Worm (Caenorhabditis elegans) whole organism, L1 larva: ENCODE measurements around the gene T27A8.7.

Experiments
- C04F5.9 ChIP-seq: sonication (generic microtip); optimal IDR thresholded peaks from 2 replicates; lab custom pipeline; 2016; ENCODE audit warnings: missing genetic modification characterization, missing compliant biosample characterization
- C16A3.4 ChIP-seq: fragments of 150-350 bp; optimal IDR thresholded peaks from 2 replicates; lab custom pipeline; 2014; ENCODE audit warnings: missing biosample characterization, missing genetic modification characterization
- F16B12.6 ChIP-seq: fragments of 150-350 bp; optimal IDR thresholded peaks from 2 replicates; lab custom pipeline; 2014; ENCODE audit warnings: missing biosample characterization, missing genetic modification characterization
- Y116A8C.19 ChIP-seq: sonication (generic microtip); optimal IDR thresholded peaks from 2 replicates; lab custom pipeline; 2016; ENCODE audit warnings: missing compliant biosample characterization, missing genetic modification characterization, borderline replicate concordance
- alr-1 ChIP-seq: fragments of 200-800 bp; sonication (Bioruptor generic); optimal IDR thresholded peaks from 2 replicates; lab custom pipeline; 2018; ENCODE audit warnings: borderline replicate concordance, mild to moderate bottlenecking, missing genetic modification characterization, missing compliant biosample characterization
- aly-2 ChIP-seq: fragments of 150-350 bp; optimal IDR thresholded peaks from 2 replicates; lab custom pipeline; 2014; ENCODE audit warnings: missing biosample characterization, missing genetic modification characterization
- blmp-1 ChIP-seq: fragments of 150-350 bp; optimal IDR thresholded peaks from 2 replicates; lab custom pipeline; 2014; ENCODE audit warnings: missing biosample characterization, missing genetic modification characterization
- ceh-88 ChIP-seq: fragments of 200-800 bp; sonication (Bioruptor generic); IDR thresholded peaks from 2 replicates; pipeline ENCODE4 v1.3.6; 2022; ENCODE audit warnings: missing genetic modification characterization, missing compliant biosample characterization
- ces-1 ChIP-seq: fragments of 150-350 bp; optimal IDR thresholded peaks from 2 replicates; lab custom pipeline; 2014; ENCODE audit warnings: missing biosample characterization, missing genetic modification reagents, missing genetic modification characterization
- dsc-1 ChIP-seq: sonication (generic microtip); optimal IDR thresholded peaks from 2 replicates; lab custom pipeline; 2016; ENCODE audit warnings: mild to moderate bottlenecking, missing genetic modification characterization, missing compliant biosample characterization
- egl-13 ChIP-seq: sonication (generic microtip); optimal IDR thresholded peaks from 2 replicates; lab custom pipeline; 2016; ENCODE audit warnings: missing genotype, missing genetic modification reagents, missing genetic modification characterization, missing compliant biosample characterization
- elt-2 ChIP-seq: sonication (generic microtip); optimal IDR thresholded peaks from 2 replicates; lab custom pipeline; 2016; ENCODE audit warnings: missing genetic modification characterization, mild to moderate bottlenecking, inconsistent platforms, missing compliant biosample characterization, missing genetic modification reagents
- ets-5 ChIP-seq: fragments of 200-800 bp; sonication (Bioruptor generic); IDR thresholded peaks from 2 replicates; pipeline ENCODE4 v1.3.6; 2022; ENCODE audit warnings: missing genetic modification characterization, missing compliant biosample characterization
- fkh-4 ChIP-seq: sonication (generic microtip); optimal IDR thresholded peaks from 2 replicates; lab custom pipeline; 2016; ENCODE audit warnings: missing compliant biosample characterization, missing genetic modification characterization, borderline replicate concordance
- grh-1 ChIP-seq: fragments of 200-800 bp; sonication (Bioruptor generic); IDR thresholded peaks from 2 replicates; pipeline ENCODE4 v1.3.6; 2022; ENCODE audit warnings: missing genetic modification reagents, missing genetic modification characterization, missing compliant biosample characterization
- irx-1 ChIP-seq: sonication (generic microtip); optimal IDR thresholded peaks from 2 replicates; lab custom pipeline; 2016; ENCODE audit warnings: missing genetic modification characterization, missing compliant biosample characterization
- jun-1 ChIP-seq: fragments of 150-350 bp; optimal IDR thresholded peaks from 2 replicates; lab custom pipeline; 2014; ENCODE audit warnings: missing biosample characterization, missing genetic modification reagents, missing genetic modification characterization
- lin-14 ChIP-seq: fragments of 200-800 bp; sonication (Bioruptor generic); optimal IDR thresholded peaks from 2 replicates; lab custom pipeline; 2018; ENCODE audit warnings: mild to moderate bottlenecking, missing genetic modification characterization, moderate library complexity, missing compliant biosample characterization
- lin-35 ChIP-seq, 2 experiments: fragments of 150-350 bp; optimal IDR thresholded peaks; 2 replicates each; lab custom pipeline; 2014; ENCODE audit warnings: missing biosample characterization in 2 of 2, missing genetic modification characterization in 2 of 2, missing genetic modification reagents in 2 of 2
- lsy-2 ChIP-seq, 2 experiments: fragments of 150-350 bp; optimal IDR thresholded peaks; 2 replicates each; lab custom pipeline; 2014; ENCODE audit warnings: missing biosample characterization in 2 of 2, missing genetic modification characterization in 2 of 2
- mef-2 ChIP-seq: fragments of 150-350 bp; optimal IDR thresholded peaks from 2 replicates; lab custom pipeline; 2014; ENCODE audit warnings: missing biosample characterization, missing genetic modification characterization
- mep-1 ChIP-seq: fragments of 150-350 bp; optimal IDR thresholded peaks from 2 replicates; lab custom pipeline; 2014; ENCODE audit warnings: missing biosample characterization, missing genetic modification characterization
- nhr-19 ChIP-seq: fragments of 200-800 bp; sonication (Bioruptor generic); conservative IDR thresholded peaks from 2 replicates; pipeline ENCODE4 v1.3.6; 2022; ENCODE audit warnings: missing genetic modification characterization, missing compliant biosample characterization
- nhr-20 ChIP-seq: sonication (generic microtip); optimal IDR thresholded peaks from 2 replicates; lab custom pipeline; 2016; ENCODE audit warnings: mild to moderate bottlenecking, missing genetic modification characterization, missing compliant biosample characterization
- nhr-28 ChIP-seq: fragments of 150-350 bp; optimal IDR thresholded peaks from 2 replicates; lab custom pipeline; 2014; ENCODE audit warnings: missing biosample characterization, missing genetic modification characterization
- nhr-47 ChIP-seq: sonication (generic microtip); optimal IDR thresholded peaks from 2 replicates; lab custom pipeline; 2016; ENCODE audit warnings: mild to moderate bottlenecking, missing genetic modification characterization, moderate library complexity, missing compliant biosample characterization
- nhr-71 ChIP-seq: sonication (generic microtip); optimal IDR thresholded peaks from 2 replicates; lab custom pipeline; 2016; ENCODE audit warnings: mild to moderate bottlenecking, missing genetic modification characterization, moderate library complexity, missing compliant biosample characterization
- nhr-77 ChIP-seq: fragments of 150-350 bp; optimal IDR thresholded peaks from 2 replicates; lab custom pipeline; 2014; ENCODE audit warnings: missing biosample characterization, missing genetic modification characterization
- nhr-84 ChIP-seq: sonication (generic microtip); optimal IDR thresholded peaks from 2 replicates; lab custom pipeline; 2017; ENCODE audit warnings: missing biosample characterization, missing genetic modification characterization
- nhr-85 ChIP-seq: sonication (generic microtip); peaks from one replicate; lab custom pipeline; 2016; ENCODE audit warnings: missing genetic modification characterization, inconsistent platforms, missing compliant biosample characterization
- pqm-1 ChIP-seq: sonication (generic microtip); optimal IDR thresholded peaks from 3 replicates; lab custom pipeline; 2017; ENCODE audit warnings: missing biosample characterization, missing genetic modification characterization
- rnt-1 ChIP-seq: sonication (generic microtip); optimal IDR thresholded peaks from 2 replicates; lab custom pipeline; 2016; ENCODE audit warnings: mild to moderate bottlenecking, missing genetic modification characterization, moderate library complexity, missing compliant biosample characterization
- snu-23 ChIP-seq: sonication (generic microtip); optimal IDR thresholded peaks from 2 replicates; lab custom pipeline; 2016; ENCODE audit warnings: missing genetic modification characterization, missing compliant biosample characterization
- sptf-1 ChIP-seq: fragments of 150-350 bp; optimal IDR thresholded peaks from 2 replicates; lab custom pipeline; 2014; ENCODE audit warnings: missing biosample characterization, missing genetic modification characterization
- tbx-2 ChIP-seq: sonication (generic microtip); optimal IDR thresholded peaks from 2 replicates; lab custom pipeline; 2016; ENCODE audit warnings: missing genetic modification characterization, missing compliant biosample characterization
- tlp-1 ChIP-seq: fragments of 150-350 bp; optimal IDR thresholded peaks from 2 replicates; lab custom pipeline; 2014; ENCODE audit warnings: missing biosample characterization, missing genetic modification characterization
- unc-30 ChIP-seq: sonication (generic microtip); optimal IDR thresholded peaks from 2 replicates; lab custom pipeline; 2017; ENCODE audit warnings: missing biosample characterization, missing genetic modification characterization
- vab-15 ChIP-seq: sonication (generic microtip); optimal IDR thresholded peaks from 2 replicates; lab custom pipeline; 2017; ENCODE audit warnings: missing genotype, mild to moderate bottlenecking, missing genetic modification characterization, missing compliant biosample characterization
- xbp-1 ChIP-seq: sonication (generic microtip); optimal IDR thresholded peaks from 2 replicates; lab custom pipeline; 2016; ENCODE audit warnings: missing genetic modification characterization, missing compliant biosample characterization
- zag-1 ChIP-seq: fragments of 150-350 bp; optimal IDR thresholded peaks from 2 replicates; lab custom pipeline; 2014; ENCODE audit warnings: missing biosample characterization, missing genetic modification characterization
- zip-4 ChIP-seq: fragments of 200-800 bp; sonication (Bioruptor generic); optimal IDR thresholded peaks from 2 replicates; lab custom pipeline; 2018; ENCODE audit warnings: mild to moderate bottlenecking, missing genetic modification characterization, moderate library complexity, missing compliant biosample characterization
- ztf-11 ChIP-seq, 2 experiments: sonication (generic microtip); optimal IDR thresholded peaks; 2 replicates each; lab custom pipeline; 2016 to 2017; ENCODE audit warnings: missing genetic modification characterization in 2 of 2, missing biosample characterization in 1 of 2, missing compliant biosample characterization in 1 of 2

T27A8.7 gene

DNA sequence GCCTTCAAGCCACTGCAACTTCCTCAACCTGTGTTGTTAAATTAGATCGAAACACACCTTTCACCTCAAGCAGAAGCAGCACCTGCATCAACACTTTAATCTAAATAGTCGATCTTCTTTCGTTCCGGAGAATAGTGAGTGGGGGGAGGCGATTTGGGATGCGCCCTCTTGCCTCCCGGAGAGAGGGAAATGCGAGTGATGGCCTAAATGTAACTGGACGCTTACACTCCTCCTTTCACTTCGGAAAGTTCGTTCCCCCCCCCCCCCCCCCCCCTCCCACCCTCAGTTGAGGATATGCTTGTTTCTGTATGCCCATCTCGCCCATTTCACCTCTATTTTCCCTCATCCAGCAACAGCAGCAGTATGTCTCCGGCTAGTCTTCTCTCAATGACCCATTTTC lies 26.4 kb upstream of the T27A8.7 start:
- TF ChIP-seq tlp-1 (tag; lab: Kevin White, UChicago) = no peak
- no peak for TF ChIP-seq zip-4 (GFP tag; lab: Kevin White, UChicago)
- no peak for TF ChIP-seq C04F5.9 (tag; lab: Kevin White, UChicago)
- no peak for TF ChIP-seq ets-5 (GFP tag; lab: Robert Waterston, UW)
- peak; percentile 57 for TF ChIP-seq blmp-1 (tag; lab: Kevin White, UChicago)

DNA sequence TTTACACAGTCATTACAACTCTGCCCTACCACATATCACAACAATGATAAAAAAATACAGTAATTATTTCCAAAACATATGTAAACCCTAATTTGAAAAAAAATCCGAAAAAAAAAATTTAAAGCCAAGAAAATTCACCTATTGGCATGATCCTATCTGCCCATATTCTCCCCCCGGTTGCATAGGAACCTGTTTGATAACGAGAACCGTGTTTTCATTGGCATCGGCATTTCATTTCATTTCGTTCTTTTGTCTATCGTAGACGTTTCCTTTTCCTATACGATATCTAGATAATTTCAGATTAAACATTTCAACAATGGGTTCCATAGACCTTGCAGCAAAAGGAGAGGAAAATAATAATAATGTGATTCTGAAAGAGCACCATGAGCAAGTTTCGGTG lies 24.8 kb upstream of the T27A8.7 start, which contains the start of gene mboa-1:
Gene mboa-1 (plus strand): TSS at position 301 of the 400 bp plus-strand sequence.
- TF ChIP-seq xbp-1 (no peak), alr-1 (tag; lab: Kevin White, UChicago) (no peak), ztf-11 (tag; optimal IDR thresholded peaks at IDR 0.05; lab: Kevin White, UChicago) (no peak), fkh-4 (no peak), F16B12.6 (tag; lab: Kevin White, UChicago) (no peak)

DNA sequence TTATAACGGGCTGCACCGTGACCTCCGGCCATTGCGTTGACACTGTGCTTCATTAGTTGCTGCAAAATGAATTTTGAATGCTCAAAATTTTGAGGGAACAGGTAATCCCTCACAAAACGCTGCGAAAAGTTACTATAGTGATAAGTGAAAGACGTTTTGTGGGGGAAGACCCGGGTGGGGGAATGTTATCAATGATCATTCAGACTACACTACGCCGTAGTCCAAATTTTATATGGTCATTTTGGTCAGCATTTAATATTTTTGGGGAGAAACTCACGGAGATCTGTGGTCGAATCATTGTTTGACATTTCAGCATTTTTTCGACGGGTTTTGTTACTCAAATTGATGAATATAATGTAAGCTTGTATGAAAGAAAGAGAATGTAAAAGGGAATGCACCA lies 16.2 kb upstream of the T27A8.7 start:
- TF ChIP-seq nhr-28 (tag; lab: Kevin White, UChicago) (no peak), nhr-20 (tag; lab: Kevin White, UChicago) (peak; percentile 44), tbx-2 (tag; lab: Kevin White, UChicago) (no peak), ceh-88 (no peak), elt-2 (tag; lab: Kevin White, UChicago) (peak; percentile 27), ces-1 (GFP tag; lab: Kevin White, UChicago) (no peak), unc-30 (no peak)

DNA sequence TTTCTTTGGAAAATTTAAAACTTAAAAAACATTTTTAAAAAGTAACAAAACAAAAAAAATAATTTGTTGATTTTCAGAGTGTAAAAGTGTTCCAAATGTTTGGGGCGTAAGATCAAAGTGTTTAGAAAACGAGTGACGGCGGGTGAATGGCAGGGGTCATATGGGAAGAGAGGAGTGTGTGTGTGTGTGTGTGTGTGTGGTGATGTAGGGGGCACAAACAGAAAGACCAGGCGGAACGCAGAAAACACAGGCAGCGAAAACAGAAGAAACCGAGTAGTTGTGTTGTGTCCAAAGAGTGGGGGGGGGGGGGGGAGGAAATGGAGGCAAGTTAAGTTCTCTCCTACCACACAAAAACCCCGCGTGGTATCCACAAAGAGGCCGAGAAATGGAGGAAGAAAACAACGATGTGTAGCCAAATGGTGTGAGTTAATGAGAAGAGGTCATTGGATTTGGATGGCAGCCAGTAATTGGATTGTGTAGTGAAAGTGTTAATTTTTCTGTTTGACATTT lies 15.1 kb upstream of the T27A8.7 start, which contains the start of gene B0395.3:
Gene B0395.3 (minus strand): TSS at position 51 of the 510 bp plus-strand sequence.
- TF ChIP-seq nhr-71 = peak; percentile 55
- peak; percentile 40 for TF ChIP-seq nhr-19 (GFP tag; lab: Robert Waterston, UW)
- no peak for TF ChIP-seq xbp-1
- no peak for TF ChIP-seq C04F5.9 (tag; lab: Kevin White, UChicago)
- no peak for TF ChIP-seq unc-30
- no peak for TF ChIP-seq vab-15 (tag; lab: Kevin White, UChicago)
- TF ChIP-seq irx-1 (tag; lab: Kevin White, UChicago) = no peak
- no peak for TF ChIP-seq nhr-84 (tag; lab: Kevin White, UChicago)
- peak; percentile 39; the same call in 1 of the 2 replicates for TF ChIP-seq grh-1 (GFP tag; lab: Robert Waterston, UW)
- no peak for TF ChIP-seq pqm-1 (tag; lab: Kevin White, UChicago)
- TF ChIP-seq Y116A8C.19 (tag; lab: Kevin White, UChicago) = no peak
- TF ChIP-seq lin-35 (GFP tag; optimal IDR thresholded peaks at IDR 0.05; lab: Kevin White, UChicago) = peak in 1 of 2 experiments; percentile 40
- peak; percentile 33 for TF ChIP-seq nhr-20 (tag; lab: Kevin White, UChicago)
- TF ChIP-seq nhr-77 (tag; lab: Kevin White, UChicago) = no peak
- no peak for TF ChIP-seq ces-1 (GFP tag; lab: Kevin White, UChicago)
- peak; percentile 37 for TF ChIP-seq rnt-1 (tag; lab: Kevin White, UChicago)
- no peak for TF ChIP-seq zag-1
- peak; percentile 7 for TF ChIP-seq jun-1 (tag; lab: Kevin White, UChicago)
- TF ChIP-seq aly-2 (tag; lab: Kevin White, UChicago) = no peak
- peak; percentile 67 for TF ChIP-seq blmp-1 (tag; lab: Kevin White, UChicago)
- peak; percentile 39 for TF ChIP-seq mep-1 (tag; lab: Kevin White, UChicago)
- no peak for TF ChIP-seq F16B12.6 (tag; lab: Kevin White, UChicago)
- peak in 1 of 2 experiments; percentile 22 for TF ChIP-seq lsy-2 (tag; optimal IDR thresholded peaks at IDR 0.05; lab: Kevin White, UChicago)
- no peak for TF ChIP-seq egl-13
- no peak for TF ChIP-seq mef-2
- peak; percentile 91 for TF ChIP-seq lin-14 (GFP tag; lab: Kevin White, UChicago)
- peak; percentile 6 for TF ChIP-seq nhr-47 (tag; lab: Kevin White, UChicago)
- TF ChIP-seq snu-23 (GFP tag; lab: Kevin White, UChicago) = peak; percentile 34
- TF ChIP-seq dsc-1 = peak; percentile 1
- TF ChIP-seq sptf-1 (tag; lab: Kevin White, UChicago) = no peak
- TF ChIP-seq tbx-2 (tag; lab: Kevin White, UChicago) = peak; percentile 24
- peak; percentile 82 for TF ChIP-seq nhr-85 (tag; lab: Kevin White, UChicago)
- TF ChIP-seq C16A3.4 (tag; lab: Kevin White, UChicago) = peak; percentile 17
